Worm (Caenorhabditis elegans) whole organism, L4 larva: ENCODE results near the gene unc-25.

Source experiments
- aha-1 ChIP-seq: fragments of 150-350 bp; peaks from one replicate; lab custom pipeline; 2014; ENCODE audit warnings: missing biosample characterization, missing genetic modification characterization
- dve-1 ChIP-seq: sonication (generic microtip); optimal IDR thresholded peaks from 2 replicates; lab custom pipeline; 2017; ENCODE audit warnings: antibody characterized with exemption, mild to moderate bottlenecking, missing genetic modification characterization, missing compliant biosample characterization; ENCODE audit not compliant: insufficient read depth
- mep-1 ChIP-seq: fragments of 150-350 bp; sonication (generic microtip); optimal IDR thresholded peaks from 3 replicates; lab custom pipeline; 2014; ENCODE audit warnings: missing biosample characterization, missing genetic modification characterization
- mxl-2 ChIP-seq: fragments of 200-800 bp; sonication (Bioruptor generic); conservative IDR thresholded peaks from 2 replicates; pipeline ENCODE4 v1.3.6; 2022; ENCODE audit warnings: missing genetic modification reagents, missing genetic modification characterization, missing compliant biosample characterization
- tra-1 ChIP-seq: fragments of 200-800 bp; sonication (Bioruptor generic); IDR thresholded peaks from 2 replicates; pipeline ENCODE4 v1.3.6; 2022; ENCODE audit warnings: missing genetic modification reagents, missing genetic modification characterization, missing compliant biosample characterization
- unc-130 ChIP-seq: sonication (generic microtip); optimal IDR thresholded peaks from 2 replicates; lab custom pipeline; 2016; ENCODE audit warnings: missing genetic modification reagents, missing genetic modification characterization, missing compliant biosample characterization

DNA sequence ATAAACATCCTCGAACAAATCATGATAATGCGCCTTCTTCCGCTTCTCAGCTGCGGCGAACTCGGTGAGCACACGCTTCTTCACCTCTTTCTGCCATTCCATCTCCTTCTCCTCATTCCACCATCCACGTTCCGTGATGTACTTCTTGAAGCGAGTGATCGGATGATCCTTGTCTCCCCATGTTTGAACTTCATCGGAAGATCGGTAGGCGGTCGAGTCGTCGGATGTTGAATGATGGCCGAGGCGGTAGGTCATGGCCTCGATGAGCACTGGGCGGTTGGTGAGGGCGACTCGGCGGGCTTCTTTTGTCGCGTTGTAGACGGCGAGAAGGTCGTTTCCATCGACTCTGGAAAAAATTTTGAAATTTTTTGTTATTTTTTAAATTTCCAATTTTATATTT lies 25.9 kb downstream of the unc-25 start:
- no peak for TF ChIP-seq unc-130
- no peak for TF ChIP-seq mep-1
- TF ChIP-seq aha-1 (tag; lab: Kevin White, UChicago): no peak
- no peak for TF ChIP-seq tra-1
- TF ChIP-seq mxl-2 (GFP tag; lab: Robert Waterston, UW): no peak
- TF ChIP-seq dve-1 (tag; lab: Kevin White, UChicago): no peak
